Fruit fly (Drosophila melanogaster): Measurements from ENCODE around the gene pigeon.

pigeon gene

DNA sequence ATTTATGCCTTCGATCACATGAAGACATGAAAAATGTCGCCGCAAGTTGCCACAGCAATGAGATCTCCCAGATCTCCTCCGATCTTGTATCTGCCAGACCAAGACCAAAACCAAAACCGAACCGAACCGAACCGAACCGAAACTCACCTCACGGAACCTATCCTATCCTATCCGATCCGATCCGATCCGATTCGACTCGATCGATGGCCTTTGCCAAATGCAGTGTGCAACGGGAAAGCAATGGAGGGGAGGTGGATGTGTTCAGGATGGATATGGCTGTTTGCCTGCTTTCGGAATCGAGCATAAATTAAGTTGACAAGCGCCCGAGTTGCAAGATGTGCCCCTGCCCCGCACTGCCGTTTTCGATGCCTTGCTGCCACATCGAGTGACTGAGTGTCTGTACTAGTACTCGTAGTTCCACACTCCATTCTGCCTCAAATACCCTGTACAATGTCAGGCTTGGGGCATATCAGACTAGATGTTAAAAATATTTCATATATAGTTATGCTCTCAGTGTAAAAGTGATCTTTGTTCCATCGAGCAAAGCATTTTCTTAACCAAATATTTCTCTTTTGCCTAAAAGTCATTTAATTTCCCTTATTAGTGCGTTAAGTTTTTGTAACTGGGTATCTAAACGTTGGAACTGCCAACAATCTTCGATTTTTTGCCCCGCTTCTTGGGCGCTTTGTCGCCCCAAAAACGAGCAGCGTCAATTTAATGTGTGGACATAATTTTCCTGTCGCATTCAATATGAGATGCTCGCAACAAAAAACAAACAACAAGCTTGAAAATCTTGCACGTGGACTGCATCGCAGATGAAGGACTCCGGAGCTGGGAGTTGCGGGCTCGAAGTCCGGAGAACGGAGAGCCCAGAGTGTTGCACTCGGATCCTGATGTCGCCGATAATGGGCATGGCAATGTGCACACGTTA lies 40.4 kb downstream of the pigeon start (continued):
- TF ChIP-seq BEAF-32 (GFP tag; optimal IDR thresholded peaks at IDR 0.05), result no peak
- peak; percentile 23 for TF ChIP-seq CG30020 (tag; optimal IDR thresholded peaks at IDR 0.05)
- no peak for TF ChIP-seq TFAM (GFP tag; optimal IDR thresholded peaks at IDR 0.05)
- peak; percentile 81; the same call in 1 of the 2 replicates for TF ChIP-seq chm (GFP tag; IDR thresholded peaks at IDR 0.05)
- TF ChIP-seq shn (GFP tag; optimal IDR thresholded peaks at IDR 0.05), result peak; percentile 64
- no peak for TF ChIP-seq al (GFP tag; IDR thresholded peaks at IDR 0.05)
- TF ChIP-seq inv (GFP tag; IDR thresholded peaks at IDR 0.05; ENCODE audit: partially characterized antibody), result no peak
- TF ChIP-seq CG12942 (GFP tag; optimal IDR thresholded peaks at IDR 0.05), result peak; percentile 74
- TF ChIP-seq Fer2 (tag; optimal IDR thresholded peaks at IDR 0.05), result no peak
- peak; percentile 91 for TF ChIP-seq CG9727 (GFP tag; optimal IDR thresholded peaks at IDR 0.05)
- TF ChIP-seq Vsx1 (GFP tag; optimal IDR thresholded peaks at IDR 0.05), result peak; percentile 12
- peak; percentile 44; the same call in 2 of the 3 replicates for TF ChIP-seq CG14050 (GFP tag; IDR thresholded peaks at IDR 0.05)
- TF ChIP-seq CG3407 (GFP tag; optimal IDR thresholded peaks at IDR 0.05), result peak; percentile 69
- TF ChIP-seq CG2875 (GFP tag; optimal IDR thresholded peaks at IDR 0.05), result peak; percentile 74
- TF ChIP-seq fd96Cb (tag; optimal IDR thresholded peaks at IDR 0.05), result peak; percentile 87
- TF ChIP-seq Aef1 (GFP tag; IDR thresholded peaks at IDR 0.05), result no peak; the same call in 2 of the 3 replicates
- peak; percentile 64 for TF ChIP-seq Deaf1 (tag; optimal IDR thresholded peaks at IDR 0.05)
- peak; percentile 68; the same call in 1 of the 2 replicates for TF ChIP-seq ro (GFP tag; IDR thresholded peaks at IDR 0.05)
- peak; percentile 88 for TF ChIP-seq az2 (GFP tag; optimal IDR thresholded peaks at IDR 0.05)
- no peak for TF ChIP-seq Dbx (GFP tag; IDR thresholded peaks at IDR 0.05)
- peak; percentile 55 for TF ChIP-seq CG10565 (GFP tag; optimal IDR thresholded peaks at IDR 0.05)
- TF ChIP-seq lmd (GFP tag; IDR thresholded peaks at IDR 0.05), result peak; percentile 82
- peak; percentile 38 for TF ChIP-seq HHEX (GFP tag; optimal IDR thresholded peaks at IDR 0.05)
- peak; percentile 86 for TF ChIP-seq ci (GFP tag; IDR thresholded peaks at IDR 0.05)
- TF ChIP-seq CG31365 (tag; optimal IDR thresholded peaks at IDR 0.05), result no peak
- TF ChIP-seq Gsc (GFP tag; IDR thresholded peaks at IDR 0.05), result peak; percentile 78
- TF ChIP-seq CG1792 (GFP tag; optimal IDR thresholded peaks at IDR 0.05), result peak; percentile 63
- peak; percentile 74 for TF ChIP-seq dysf (GFP tag; IDR thresholded peaks at IDR 0.05)
- TF ChIP-seq CG2129 (GFP tag; IDR thresholded peaks at IDR 0.05; ENCODE audit: partially characterized antibody), result no peak
- TF ChIP-seq corto (GFP tag; optimal IDR thresholded peaks at IDR 0.05), result no peak
- no peak for TF ChIP-seq wdn (GFP tag; IDR thresholded peaks at IDR 0.05)
- peak; percentile 47 for TF ChIP-seq CG18619 (GFP tag; optimal IDR thresholded peaks at IDR 0.05)
- TF ChIP-seq stc (GFP tag; IDR thresholded peaks at IDR 0.05), result peak; percentile 66
- TF ChIP-seq danr (GFP tag; IDR thresholded peaks at IDR 0.05), result no peak
- TF ChIP-seq pum (GFP tag; optimal IDR thresholded peaks at IDR 0.05), result peak; percentile 82
- peak; percentile 91 for TF ChIP-seq CG10979 (tag; optimal IDR thresholded peaks at IDR 0.05)
- TF ChIP-seq cwo (GFP tag; optimal IDR thresholded peaks at IDR 0.05), result no peak
- no peak for TF ChIP-seq p53 (GFP tag; optimal IDR thresholded peaks at IDR 0.05)
- peak; percentile 93 for TF ChIP-seq CG1603 (tag; optimal IDR thresholded peaks at IDR 0.05)
- TF ChIP-seq HLH4C (GFP tag; IDR thresholded peaks at IDR 0.05; ENCODE audit: partially characterized antibody), result no peak
- peak; percentile 67 for TF ChIP-seq jing (GFP tag; optimal IDR thresholded peaks at IDR 0.05)
- peak; percentile 81 for TF ChIP-seq CG15601 (tag; optimal IDR thresholded peaks at IDR 0.05)
- TF ChIP-seq Max (GFP tag; optimal IDR thresholded peaks at IDR 0.05), result peak; percentile 81
- no peak for TF ChIP-seq CG9932 (GFP tag; IDR thresholded peaks at IDR 0.05)
- peak; percentile 89 for TF ChIP-seq CG2202 (tag; optimal IDR thresholded peaks at IDR 0.05)
- peak; percentile 59 for TF ChIP-seq Awh (GFP tag; IDR thresholded peaks at IDR 0.05)
- no peak for TF ChIP-seq h (optimal IDR thresholded peaks at IDR 0.05)
- no peak for TF ChIP-seq CG4282 (GFP tag; optimal IDR thresholded peaks at IDR 0.05)
- TF ChIP-seq zfh2 (GFP tag; optimal IDR thresholded peaks at IDR 0.05), result no peak
